Fruit fly (Drosophila melanogaster) whole organism, embryonic: Measurements from ENCODE around the gene sau.
A peak's percentile ranks its signal among the peaks of the same experiment; 100 is the strongest.

Experiments used
- B-H1 ChIP-seq: fragments of 200-800 bp; sonication (Bioruptor generic); IDR thresholded peaks from 3 replicates; pipeline ENCODE4 v1.3.6; 2022; ENCODE audit warnings: missing biosample characterization, missing genetic modification characterization
- B-H2 ChIP-seq: fragments of 200-800 bp; sonication (Bioruptor generic); optimal IDR thresholded peaks from 2 replicates; lab custom pipeline; 2018; ENCODE audit warnings: missing biosample characterization, mild to moderate bottlenecking, missing genetic modification characterization
- Bgb ChIP-seq: fragments of 200-800 bp; sonication (Bioruptor generic); IDR thresholded peaks from 2 replicates; pipeline ENCODE4 v1.3.6; 2022; ENCODE audit warnings: missing biosample characterization, missing genetic modification characterization; ENCODE audit not compliant: partially characterized antibody
- CG10431 ChIP-seq: fragments of 200-800 bp; sonication (Bioruptor generic); optimal IDR thresholded peaks from 3 replicates; lab custom pipeline; 2018; ENCODE audit warnings: missing biosample characterization, mild to moderate bottlenecking, missing genetic modification characterization
- CG10543 ChIP-seq: fragments of 200-800 bp; sonication (Bioruptor generic); optimal IDR thresholded peaks from 3 replicates; lab custom pipeline; 2017; ENCODE audit warnings: missing biosample characterization, mild to moderate bottlenecking, missing genetic modification characterization, moderate library complexity
- CG10979 ChIP-seq: fragments of 200-800 bp; sonication (Bioruptor generic); optimal IDR thresholded peaks from 2 replicates; lab custom pipeline; 2018; ENCODE audit warnings: missing biosample characterization, mild to moderate bottlenecking, missing genetic modification characterization, moderate library complexity
- CG11723 ChIP-seq: fragments of 200-800 bp; sonication (Bioruptor generic); optimal IDR thresholded peaks from 2 replicates; lab custom pipeline; 2017; ENCODE audit warnings: missing biosample characterization, mild to moderate bottlenecking, missing genetic modification characterization
- CG12236 ChIP-seq: fragments of 200-800 bp; sonication (Bioruptor generic); optimal IDR thresholded peaks from 2 replicates; lab custom pipeline; 2016; ENCODE audit warnings: missing biosample characterization, missing genetic modification characterization
- CG13287 ChIP-seq: fragments of 200-800 bp; sonication (Bioruptor generic); IDR thresholded peaks from 2 replicates; pipeline ENCODE4 v1.3.6; 2022; ENCODE audit warnings: missing biosample characterization, missing genetic modification characterization; ENCODE audit not compliant: partially characterized antibody
- CG13296 ChIP-seq: fragments of 200-800 bp; sonication (Bioruptor generic); optimal IDR thresholded peaks from 3 replicates; lab custom pipeline; 2018; ENCODE audit warnings: missing biosample characterization, mild to moderate bottlenecking, missing genetic modification characterization
- CG13894 ChIP-seq: fragments of 200-800 bp; sonication (Bioruptor generic); optimal IDR thresholded peaks from 3 replicates; lab custom pipeline; 2018; ENCODE audit warnings: missing biosample characterization, mild to moderate bottlenecking, missing genetic modification characterization, moderate library complexity
- CG16813 ChIP-seq: fragments of 200-800 bp; sonication (Bioruptor generic); IDR thresholded peaks from 3 replicates; pipeline ENCODE4 v1.3.6; 2022; ENCODE audit warnings: missing biosample characterization, missing genetic modification characterization; ENCODE audit not compliant: partially characterized antibody
- CG16863 ChIP-seq: fragments of 200-800 bp; sonication (Bioruptor generic); optimal IDR thresholded peaks from 3 replicates; lab custom pipeline; 2016; ENCODE audit warnings: missing biosample characterization, missing genetic modification characterization
- CG17359 ChIP-seq: fragments of 200-800 bp; sonication (Bioruptor generic); optimal IDR thresholded peaks from 3 replicates; lab custom pipeline; 2018; ENCODE audit warnings: missing biosample characterization, mild to moderate bottlenecking, missing genetic modification characterization, moderate library complexity
- CG30020 ChIP-seq: fragments of 200-800 bp; optimal IDR thresholded peaks from 2 replicates; lab custom pipeline; 2019; ENCODE audit warnings: missing biosample characterization, mild to moderate bottlenecking, missing genetic modification characterization, moderate library complexity
- CG31388 ChIP-seq: fragments of 200-800 bp; sonication (Bioruptor generic); optimal IDR thresholded peaks from 2 replicates; lab custom pipeline; 2016; ENCODE audit warnings: missing biosample characterization, missing genetic modification characterization
- CG33557 ChIP-seq: fragments of 200-800 bp; sonication (Bioruptor generic); optimal IDR thresholded peaks from 2 replicates; lab custom pipeline; 2019; ENCODE audit warnings: missing biosample characterization, mild to moderate bottlenecking, missing genetic modification characterization, moderate library complexity
- CG3726 ChIP-seq: fragments of 200-800 bp; sonication (Bioruptor generic); IDR thresholded peaks from 3 replicates; pipeline ENCODE4, ENCODE4 v1.3.6; 2022; ENCODE audit warnings: missing biosample characterization, missing genetic modification characterization
- CG6689 ChIP-seq: fragments of 200-800 bp; sonication (Bioruptor generic); IDR thresholded peaks from 2 replicates; pipeline ENCODE4 v1.3.6; 2022; ENCODE audit warnings: missing biosample characterization, missing genetic modification characterization
- CG8924 ChIP-seq: fragments of 200-800 bp; optimal IDR thresholded peaks from 3 replicates; lab custom pipeline; 2019; ENCODE audit warnings: missing biosample characterization, mild to moderate bottlenecking, missing genetic modification characterization, moderate library complexity
- CG9727 ChIP-seq: fragments of 200-800 bp; sonication (Bioruptor generic); optimal IDR thresholded peaks from 3 replicates; lab custom pipeline; 2017; ENCODE audit warnings: missing biosample characterization, mild to moderate bottlenecking, missing genetic modification characterization
- E2f1 ChIP-seq: fragments of 200-800 bp; sonication (Bioruptor generic); IDR thresholded peaks from 2 replicates; pipeline ENCODE4 v1.3.6; 2022; ENCODE audit warnings: missing biosample characterization, missing genetic modification characterization
- HLH4C ChIP-seq: fragments of 200-800 bp; sonication (Bioruptor generic); IDR thresholded peaks from 3 replicates; pipeline ENCODE4 v1.3.6; 2022; ENCODE audit warnings: missing biosample characterization, missing genetic modification characterization; ENCODE audit not compliant: partially characterized antibody
- HLH54F ChIP-seq: fragments of 200-800 bp; sonication (Bioruptor generic); optimal IDR thresholded peaks from 3 replicates; lab custom pipeline; 2016; ENCODE audit warnings: missing biosample characterization, missing genetic modification characterization
- Jarid2 ChIP-seq: fragments of 200-800 bp; sonication (Bioruptor generic); optimal IDR thresholded peaks from 3 replicates; lab custom pipeline; 2017; ENCODE audit warnings: mild to moderate bottlenecking, missing biosample characterization, missing genetic modification reagents, missing genetic modification characterization
- Neu2 ChIP-seq: fragments of 200-800 bp; sonication (Bioruptor generic); optimal IDR thresholded peaks from 3 replicates; lab custom pipeline; 2016; ENCODE audit warnings: missing biosample characterization, missing genetic modification characterization, borderline replicate concordance
- Trl ChIP-seq, 3 experiments: fragments of >200 bp in 2 of 3; fragments of 200-800 bp in 1 of 3; sonication (Bioruptor generic) in 1 of 3; optimal IDR thresholded peaks; 2 replicates in 1 of 3; 3 replicates in 2 of 3; lab custom pipeline; 2016 to 2017; ENCODE audit warnings: missing biosample characterization in 1 of 3, missing genetic modification characterization in 1 of 3
- ap ChIP-seq: fragments of 200-800 bp; sonication (Bioruptor generic); IDR thresholded peaks from 2 replicates; pipeline ENCODE4 v1.3.6; 2022; ENCODE audit warnings: missing biosample characterization, missing genetic modification characterization
- ash1 ChIP-seq: fragments of 200-800 bp; sonication (Bioruptor generic); optimal IDR thresholded peaks from 2 replicates; lab custom pipeline; 2018; ENCODE audit warnings: missing biosample characterization, mild to moderate bottlenecking, missing genetic modification characterization
- bcd ChIP-seq: fragments of 200-800 bp; sonication (Bioruptor generic); optimal IDR thresholded peaks from 2 replicates; lab custom pipeline; 2017; ENCODE audit warnings: missing biosample characterization, mild to moderate bottlenecking, missing genetic modification characterization
- bowl ChIP-seq: fragments of 200-800 bp; sonication (Bioruptor generic); IDR thresholded peaks from 2 replicates; pipeline ENCODE4 v1.3.6; 2022; ENCODE audit warnings: missing biosample characterization, missing genetic modification characterization
- cad ChIP-seq: fragments of >200 bp; optimal IDR thresholded peaks from 2 replicates; lab custom pipeline; 2017; ENCODE audit warnings: missing biosample characterization, missing genetic modification characterization
- chn ChIP-seq: fragments of 200-800 bp; sonication (Bioruptor generic); optimal IDR thresholded peaks from 2 replicates; lab custom pipeline; 2016; ENCODE audit warnings: missing biosample characterization, missing genetic modification characterization
- da ChIP-seq: fragments of 200-800 bp; sonication (Bioruptor generic); optimal IDR thresholded peaks from 2 replicates; lab custom pipeline; 2016; ENCODE audit warnings: missing biosample characterization, missing genetic modification characterization
- ems ChIP-seq: fragments of 200-800 bp; sonication (Bioruptor generic); optimal IDR thresholded peaks from 3 replicates; lab custom pipeline; 2016; ENCODE audit warnings: missing biosample characterization, missing genetic modification characterization
- fd64A ChIP-seq: fragments of 200-800 bp; sonication (Bioruptor generic); optimal IDR thresholded peaks from 3 replicates; lab custom pipeline; 2018; ENCODE audit warnings: missing biosample characterization, mild to moderate bottlenecking, missing genetic modification characterization
- fru ChIP-seq: fragments of >200 bp; optimal IDR thresholded peaks from 2 replicates; lab custom pipeline; 2017
- gcm ChIP-seq: fragments of 200-800 bp; sonication (Bioruptor generic); optimal IDR thresholded peaks from 2 replicates; lab custom pipeline; 2019; ENCODE audit warnings: missing biosample characterization, mild to moderate bottlenecking, missing genetic modification characterization, moderate library complexity
- grn ChIP-seq: fragments of 200-800 bp; sonication (Bioruptor generic); optimal IDR thresholded peaks from 3 replicates; lab custom pipeline; 2017; ENCODE audit warnings: missing biosample characterization, missing genetic modification characterization
- gro ChIP-seq: fragments of 200-800 bp; sonication (Bioruptor generic); optimal IDR thresholded peaks from 2 replicates; lab custom pipeline; 2016; ENCODE audit warnings: missing biosample characterization, missing genetic modification characterization
- hbn ChIP-seq: fragments of 200-800 bp; sonication (Bioruptor generic); IDR thresholded peaks from 2 replicates; pipeline ENCODE4 v1.3.6; 2022; ENCODE audit warnings: missing biosample characterization, missing genetic modification characterization; ENCODE audit not compliant: partially characterized antibody
- hth ChIP-seq: fragments of >200 bp; optimal IDR thresholded peaks from 2 replicates; lab custom pipeline; 2017; ENCODE audit warnings: inconsistent platforms
- kay ChIP-seq: fragments of 200-800 bp; sonication (Bioruptor generic); optimal IDR thresholded peaks from 2 replicates; lab custom pipeline; 2016; ENCODE audit warnings: missing biosample characterization, missing genetic modification characterization
- peb ChIP-seq: fragments of 200-800 bp; sonication (Bioruptor generic); IDR thresholded peaks from 2 replicates; pipeline ENCODE4 v1.3.6; 2022; ENCODE audit warnings: missing biosample characterization, missing genetic modification characterization
- ranshi ChIP-seq: fragments of 200-800 bp; sonication (Bioruptor generic); IDR thresholded peaks from 2 replicates; pipeline ENCODE4 v1.3.6; 2022; ENCODE audit warnings: missing biosample characterization, missing genetic modification characterization
- sens ChIP-seq: fragments of 200-800 bp; sonication (Bioruptor generic); peaks from one replicate; lab custom pipeline; 2016; ENCODE audit warnings: missing biosample characterization, missing genetic modification characterization
- trem ChIP-seq: fragments of 200-800 bp; optimal IDR thresholded peaks from 3 replicates; lab custom pipeline; 2019; ENCODE audit warnings: missing biosample characterization, mild to moderate bottlenecking, missing genetic modification characterization, moderate library complexity
- twi ChIP-seq: fragments of 200-800 bp; optimal IDR thresholded peaks from 2 replicates; lab custom pipeline; 2019; ENCODE audit warnings: missing biosample characterization, mild to moderate bottlenecking, missing genetic modification characterization, moderate library complexity
- zen2 ChIP-seq: fragments of 200-800 bp; sonication (Bioruptor generic); IDR thresholded peaks from 3 replicates; pipeline ENCODE4 v1.3.6; 2022; ENCODE audit warnings: missing biosample characterization, missing genetic modification characterization; ENCODE audit not compliant: partially characterized antibody

sau gene

DNA sequence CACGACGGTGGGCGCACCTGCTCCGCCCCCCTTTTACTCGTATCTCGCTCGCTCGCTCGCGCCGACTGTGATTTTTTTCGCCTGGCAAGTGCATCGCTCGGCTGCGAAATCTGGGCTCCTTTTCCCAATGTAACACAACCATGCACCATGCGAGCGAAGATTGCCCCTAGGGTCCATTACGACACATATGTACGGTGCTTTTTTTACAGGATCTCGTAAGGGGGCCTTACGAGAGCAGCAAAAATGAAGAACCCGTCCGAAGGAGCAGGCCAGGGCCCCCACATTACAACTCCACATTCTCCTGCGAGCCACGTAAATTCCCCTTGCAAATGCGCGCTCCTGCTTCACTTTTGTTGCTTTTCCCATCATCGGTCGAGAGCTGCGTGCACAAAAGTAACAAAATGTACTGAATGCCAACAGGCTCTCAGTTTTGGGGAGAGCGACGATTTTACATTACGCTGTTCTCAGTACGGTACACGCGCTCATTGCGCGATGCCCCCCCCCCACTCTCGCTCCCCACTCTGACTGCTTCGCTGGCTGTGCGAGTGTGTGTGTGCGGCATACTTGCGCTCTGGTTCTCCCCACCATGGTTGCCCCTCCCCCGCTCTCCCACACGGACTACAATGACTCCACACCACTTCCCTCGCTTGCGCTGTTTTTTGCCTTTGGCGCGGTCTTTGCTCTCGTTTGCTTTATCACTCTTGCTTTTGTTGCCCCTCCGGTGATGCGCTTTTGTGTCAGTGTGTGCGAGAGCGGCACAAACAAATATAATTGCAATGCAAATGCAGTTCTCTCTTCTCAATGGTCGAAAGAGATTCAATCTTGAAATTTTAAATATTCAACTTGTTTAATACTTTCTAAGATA, 23.1 kb upstream of the sau start (continued):
- TF ChIP-seq hth (no peak), ems (no peak), cad (no peak), peb (GFP tag; lab: Robert Waterston, UW) (no peak; the same call in 1 of the 2 replicates), sens (GFP tag; lab: Kevin White, UChicago) (peak; percentile 46), Neu2 (GFP tag; lab: Kevin White, UChicago) (no peak), gro (no peak), bowl (GFP tag; lab: Robert Waterston, UW) (peak; percentile 53; the same call in 1 of the 2 replicates), grn (GFP tag; lab: Kevin White, UChicago) (no peak), CG6689 (GFP tag; lab: Robert Waterston, UW) (0 out of 2 replicates have a peak, but pooled peaks have one; percentile 9), gcm (GFP tag; lab: Kevin White, UChicago) (no peak), trem (no peak), Bgb (GFP tag; lab: Robert Waterston, UW) (peak; percentile 66), CG9727 (GFP tag; lab: Kevin White, UChicago) (no peak), CG16863 (GFP tag; lab: Kevin White, UChicago) (no peak), B-H1 (GFP tag; lab: Robert Waterston, UW) (no peak; the same call in 2 of the 3 replicates), HLH54F (no peak), CG11723 (GFP tag; lab: Kevin White, UChicago) (peak; percentile 8), CG3726 (GFP tag; lab: Robert Waterston, UW) (no peak), kay (peak; percentile 39), da (GFP tag; lab: Kevin White, UChicago) (no peak), CG10431 (no peak), chn (no peak), zen2 (GFP tag; lab: Robert Waterston, UW) (peak; percentile 77; the same call in 2 of the 3 replicates), B-H2 (GFP tag; lab: Kevin White, UChicago) (no peak), ranshi (GFP tag; lab: Robert Waterston, UW) (peak; percentile 27; the same call in 1 of the 2 replicates), Trl (optimal IDR thresholded peaks at IDR 0.05; lab: Kevin White, UChicago) (peak; percentile 62 to 69), Trl (GFP tag; optimal IDR thresholded peaks at IDR 0.05; lab: Kevin White, UChicago) (no peak), twi (tag; lab: Kevin White, UChicago) (no peak), CG31388 (GFP tag; lab: Kevin White, UChicago) (no peak), fd64A (no peak), hbn (GFP tag; lab: Robert Waterston, UW) (peak; percentile 20; the same call in 1 of the 2 replicates), CG13296 (GFP tag; lab: Kevin White, UChicago) (no peak), fru (no peak), HLH4C (GFP tag; lab: Robert Waterston, UW) (peak; percentile 34; the same call in 2 of the 3 replicates), Jarid2 (GFP tag; lab: Kevin White, UChicago) (no peak), CG16813 (peak; percentile 18; the same call in 1 of the 3 replicates), CG13287 (GFP tag; lab: Robert Waterston, UW) (peak; percentile 66), bcd (GFP tag; lab: Kevin White, UChicago) (no peak), CG10543 (GFP tag; lab: Kevin White, UChicago) (peak; percentile 53), ash1 (GFP tag; lab: Kevin White, UChicago) (no peak), E2f1 (no peak), CG10979 (tag; lab: Kevin White, UChicago) (no peak), CG13894 (tag; lab: Kevin White, UChicago) (peak; percentile 43), CG30020 (tag; lab: Kevin White, UChicago) (no peak), CG33557 (GFP tag; lab: Kevin White, UChicago) (no peak), CG17359 (tag; lab: Kevin White, UChicago) (no peak), CG8924 (tag; lab: Kevin White, UChicago) (no peak), CG12236 (GFP tag; lab: Kevin White, UChicago) (no peak), ap (GFP tag; lab: Robert Waterston, UW) (no peak)
